Fruit fly (Drosophila melanogaster) whole organism, embryonic: ENCODE results near the gene CG1703.

Experiments
- B-H2 ChIP-seq: fragments of 200-800 bp; sonication (Bioruptor generic); optimal IDR thresholded peaks from 2 replicates; lab custom pipeline; 2018; ENCODE audit warnings: missing biosample characterization, mild to moderate bottlenecking, missing genetic modification characterization
- Bteb2 ChIP-seq: fragments of 200-800 bp; sonication (Bioruptor generic); optimal IDR thresholded peaks from 2 replicates; lab custom pipeline; 2016; ENCODE audit warnings: missing biosample characterization, missing genetic modification characterization
- CG10654 ChIP-seq: fragments of 200-800 bp; sonication (Bioruptor generic); optimal IDR thresholded peaks from 2 replicates; lab custom pipeline; 2016; ENCODE audit warnings: missing biosample characterization, missing genetic modification characterization
- CG10959 ChIP-seq: fragments of 200-800 bp; sonication (Bioruptor generic); IDR thresholded peaks from 2 replicates; pipeline ENCODE4 v1.3.6; 2022; ENCODE audit warnings: missing biosample characterization, missing genetic modification characterization
- CG12104 ChIP-seq: fragments of 200-800 bp; sonication (Bioruptor generic); optimal IDR thresholded peaks from 3 replicates; lab custom pipeline; 2016; ENCODE audit warnings: missing biosample characterization, missing genetic modification characterization
- CG12155 ChIP-seq: fragments of 200-800 bp; sonication (Bioruptor generic); optimal IDR thresholded peaks from 3 replicates; lab custom pipeline; 2016; ENCODE audit warnings: missing biosample characterization, missing genetic modification characterization
- CG13287 ChIP-seq: fragments of 200-800 bp; sonication (Bioruptor generic); IDR thresholded peaks from 2 replicates; pipeline ENCODE4 v1.3.6; 2022; ENCODE audit warnings: missing biosample characterization, missing genetic modification characterization; ENCODE audit not compliant: partially characterized antibody
- CG14014 ChIP-seq: fragments of 200-800 bp; sonication (Bioruptor generic); IDR thresholded peaks from 2 replicates; pipeline ENCODE4 v1.3.6; 2022; ENCODE audit warnings: missing biosample characterization, missing genetic modification characterization
- CG15479 ChIP-seq: fragments of 200-800 bp; sonication (Bioruptor generic); optimal IDR thresholded peaks from 3 replicates; lab custom pipeline; 2019; ENCODE audit warnings: missing biosample characterization, mild to moderate bottlenecking, missing genetic modification characterization, moderate library complexity
- CG15696 ChIP-seq: fragments of 200-800 bp; sonication (Bioruptor generic); optimal IDR thresholded peaks from 2 replicates; lab custom pipeline; 2019; ENCODE audit warnings: missing biosample characterization, mild to moderate bottlenecking, missing genetic modification characterization, moderate library complexity
- CG16815 ChIP-seq: fragments of 200-800 bp; sonication (Bioruptor generic); optimal IDR thresholded peaks from 3 replicates; lab custom pipeline; 2017; ENCODE audit warnings: missing biosample characterization, mild to moderate bottlenecking, missing genetic modification characterization
- CG17385 ChIP-seq: fragments of 200-800 bp; sonication (Bioruptor generic); optimal IDR thresholded peaks from 3 replicates; lab custom pipeline; 2018; ENCODE audit warnings: missing biosample characterization, mild to moderate bottlenecking, missing genetic modification characterization
- CG17912 ChIP-seq: fragments of 200-800 bp; sonication (Bioruptor generic); optimal IDR thresholded peaks from 2 replicates; lab custom pipeline; 2018; ENCODE audit warnings: missing biosample characterization, mild to moderate bottlenecking, missing genetic modification characterization
- CG1792 ChIP-seq: fragments of 200-800 bp; sonication (Bioruptor generic); optimal IDR thresholded peaks from 2 replicates; lab custom pipeline; 2016; ENCODE audit warnings: missing biosample characterization, missing genetic modification characterization
- CG18262 ChIP-seq: fragments of 200-800 bp; optimal IDR thresholded peaks from 3 replicates; lab custom pipeline; 2019; ENCODE audit warnings: missing biosample characterization, mild to moderate bottlenecking, missing genetic modification characterization, moderate library complexity
- CG33213 ChIP-seq: fragments of 200-800 bp; sonication (Bioruptor generic); optimal IDR thresholded peaks from 3 replicates; lab custom pipeline; 2016; ENCODE audit warnings: missing biosample characterization, missing genetic modification characterization
- CG34224 ChIP-seq: fragments of 200-800 bp; sonication (Bioruptor generic); IDR thresholded peaks from 3 replicates; pipeline ENCODE4 v1.3.6; 2022; ENCODE audit warnings: missing biosample characterization, missing genetic modification characterization; ENCODE audit not compliant: partially characterized antibody
- CG4360 ChIP-seq: fragments of 200-800 bp; sonication (Bioruptor generic); IDR thresholded peaks from 2 replicates; pipeline ENCODE4 v1.3.6; 2022; ENCODE audit warnings: missing biosample characterization, missing genetic modification characterization
- CG6689 ChIP-seq: fragments of 200-800 bp; sonication (Bioruptor generic); IDR thresholded peaks from 2 replicates; pipeline ENCODE4 v1.3.6; 2022; ENCODE audit warnings: missing biosample characterization, missing genetic modification characterization
- Fer1 ChIP-seq: fragments of 200-800 bp; sonication (Bioruptor generic); optimal IDR thresholded peaks from 2 replicates; lab custom pipeline; 2017; ENCODE audit warnings: missing biosample characterization, mild to moderate bottlenecking, missing genetic modification characterization
- HLH54F ChIP-seq: fragments of 200-800 bp; sonication (Bioruptor generic); optimal IDR thresholded peaks from 3 replicates; lab custom pipeline; 2016; ENCODE audit warnings: missing biosample characterization, missing genetic modification characterization
- Hmx ChIP-seq: fragments of 200-800 bp; sonication (Bioruptor generic); optimal IDR thresholded peaks from 2 replicates; lab custom pipeline; 2016; ENCODE audit warnings: missing biosample characterization, missing genetic modification characterization
- Hsf ChIP-seq: fragments of 200-800 bp; sonication (Bioruptor generic); optimal IDR thresholded peaks from 3 replicates; lab custom pipeline; 2016; ENCODE audit warnings: missing biosample characterization, missing genetic modification characterization
- MESR4 ChIP-seq: fragments of 200-800 bp; sonication (Bioruptor generic); optimal IDR thresholded peaks from 2 replicates; lab custom pipeline; 2018; ENCODE audit warnings: missing biosample characterization, mild to moderate bottlenecking, missing genetic modification characterization, moderate library complexity
- Pdp1 ChIP-seq, 2 experiments: fragments of 200-800 bp; sonication (Bioruptor generic); optimal IDR thresholded peaks; 3 replicates each; lab custom pipeline; 2016; ENCODE audit warnings: missing biosample characterization in 2 of 2, missing genetic modification characterization in 2 of 2, mild to moderate bottlenecking in 1 of 2, moderate library complexity in 1 of 2
- Sox102F ChIP-seq: fragments of 200-800 bp; sonication (Bioruptor generic); optimal IDR thresholded peaks from 2 replicates; lab custom pipeline; 2018; ENCODE audit warnings: missing biosample characterization, mild to moderate bottlenecking, missing genetic modification characterization, moderate library complexity
- Ssrp ChIP-seq: fragments of 200-800 bp; sonication (Bioruptor generic); optimal IDR thresholded peaks from 2 replicates; lab custom pipeline; 2018; ENCODE audit warnings: missing biosample characterization, mild to moderate bottlenecking, missing genetic modification characterization, moderate library complexity
- ase ChIP-seq: fragments of 200-800 bp; sonication (Bioruptor generic); IDR thresholded peaks from 3 replicates; pipeline ENCODE4 v1.3.6; 2022; ENCODE audit warnings: missing biosample characterization, missing genetic modification characterization
- ato ChIP-seq: fragments of 200-800 bp; sonication (Bioruptor generic); IDR thresholded peaks from 2 replicates; pipeline ENCODE4 v1.3.6; 2022; ENCODE audit warnings: missing biosample characterization, missing genetic modification characterization; ENCODE audit not compliant: partially characterized antibody
- bbx ChIP-seq: fragments of 200-800 bp; sonication (Bioruptor generic); IDR thresholded peaks from 2 replicates; pipeline ENCODE4 v1.3.6; 2022; ENCODE audit warnings: missing biosample characterization, missing genetic modification characterization; ENCODE audit not compliant: partially characterized antibody
- bowl ChIP-seq: fragments of 200-800 bp; sonication (Bioruptor generic); IDR thresholded peaks from 2 replicates; pipeline ENCODE4 v1.3.6; 2022; ENCODE audit warnings: missing biosample characterization, missing genetic modification characterization
- cg ChIP-seq: fragments of 200-800 bp; sonication (Bioruptor generic); optimal IDR thresholded peaks from 3 replicates; lab custom pipeline; 2019; ENCODE audit warnings: missing biosample characterization, mild to moderate bottlenecking, missing genetic modification characterization, moderate library complexity
- chinmo ChIP-seq: fragments of 200-800 bp; sonication (Bioruptor generic); IDR thresholded peaks from 4 replicates; pipeline ENCODE4 v1.3.6; 2022; ENCODE audit warnings: missing biosample characterization, missing genetic modification characterization; ENCODE audit not compliant: partially characterized antibody
- disco-r ChIP-seq: fragments of 200-800 bp; sonication (Bioruptor generic); optimal IDR thresholded peaks from 2 replicates; lab custom pipeline; 2016; ENCODE audit warnings: missing biosample characterization, missing genetic modification characterization
- dmrt11E ChIP-seq: fragments of 200-800 bp; sonication (Bioruptor generic); optimal IDR thresholded peaks from 3 replicates; lab custom pipeline; 2018; ENCODE audit warnings: missing biosample characterization, mild to moderate bottlenecking, missing genetic modification characterization, moderate library complexity
- insv ChIP-seq, 2 experiments: fragments of 200-800 bp; sonication (Bioruptor generic); optimal IDR thresholded peaks; 3 replicates each; lab custom pipeline; 2016 to 2018; ENCODE audit warnings: missing biosample characterization in 2 of 2, missing genetic modification characterization in 2 of 2
- kay ChIP-seq: fragments of 200-800 bp; sonication (Bioruptor generic); optimal IDR thresholded peaks from 2 replicates; lab custom pipeline; 2016; ENCODE audit warnings: missing biosample characterization, missing genetic modification characterization
- mld ChIP-seq: fragments of 200-800 bp; sonication (Bioruptor generic); IDR thresholded peaks from 3 replicates; pipeline ENCODE4 v1.3.6; 2022; ENCODE audit warnings: missing biosample characterization, missing genetic modification characterization; ENCODE audit not compliant: partially characterized antibody
- onecut ChIP-seq: fragments of 200-800 bp; sonication (Bioruptor generic); IDR thresholded peaks from 2 replicates; pipeline ENCODE4 v1.3.6; 2022; ENCODE audit warnings: missing biosample characterization, missing genetic modification characterization
- phol ChIP-seq: fragments of 200-800 bp; sonication (Bioruptor generic); optimal IDR thresholded peaks from 3 replicates; lab custom pipeline; 2018; ENCODE audit warnings: missing biosample characterization, mild to moderate bottlenecking, missing genetic modification characterization, moderate library complexity
- pum ChIP-seq: fragments of 200-800 bp; sonication (Bioruptor generic); optimal IDR thresholded peaks from 2 replicates; lab custom pipeline; 2016; ENCODE audit warnings: missing biosample characterization, missing genetic modification characterization
- sug ChIP-seq: fragments of 200-800 bp; optimal IDR thresholded peaks from 2 replicates; lab custom pipeline; 2019; ENCODE audit warnings: missing biosample characterization, mild to moderate bottlenecking, missing genetic modification characterization, moderate library complexity
- tup ChIP-seq: fragments of 200-800 bp; sonication (Bioruptor generic); optimal IDR thresholded peaks from 2 replicates; lab custom pipeline; 2016; ENCODE audit warnings: missing biosample characterization, mild to moderate bottlenecking, missing genetic modification characterization, moderate library complexity
- vvl ChIP-seq: fragments of 200-800 bp; sonication (Bioruptor generic); IDR thresholded peaks from 2 replicates; pipeline ENCODE4 v1.3.6; 2022; ENCODE audit warnings: missing biosample characterization, missing genetic modification characterization
- zfh2 ChIP-seq: fragments of 200-800 bp; sonication (Bioruptor generic); optimal IDR thresholded peaks from 2 replicates; lab custom pipeline; 2016; ENCODE audit warnings: missing biosample characterization, missing genetic modification characterization

Gene CG1703

DNA sequence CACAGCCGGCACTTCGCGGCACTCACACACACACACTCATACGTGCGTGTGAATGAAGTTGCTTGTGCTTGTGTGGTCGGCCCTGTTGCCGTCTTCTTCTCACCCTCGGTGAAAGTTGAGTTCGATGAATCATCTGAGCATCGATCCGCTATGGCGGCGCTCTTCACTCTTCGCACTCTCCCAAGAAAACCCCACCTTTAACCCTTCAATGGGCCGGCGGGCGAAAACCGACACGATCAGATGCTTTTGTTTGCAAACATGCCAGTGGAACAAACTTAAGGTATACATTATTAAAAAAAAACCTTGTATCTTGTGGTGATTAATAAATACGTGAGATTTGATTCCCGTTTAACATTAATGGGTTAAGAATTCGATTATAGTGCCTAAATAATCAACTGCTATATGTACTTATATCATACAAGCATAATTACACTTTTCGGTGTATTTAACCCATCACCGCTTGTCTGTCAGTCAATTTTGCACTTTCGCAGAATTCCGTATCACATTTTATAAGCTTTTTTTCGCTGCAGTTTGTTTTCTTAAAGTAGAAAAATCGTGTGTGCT, 10.8 kb upstream of the CG1703 start (continued):
- TF ChIP-seq Sox102F (GFP tag; lab: Kevin White, UChicago) (no peak), Hmx (GFP tag; lab: Kevin White, UChicago) (no peak), CG1792 (no peak), cg (GFP tag; lab: Kevin White, UChicago) (peak; percentile 81), Pdp1 (GFP tag; optimal IDR thresholded peaks at IDR 0.05; lab: Kevin White, UChicago) (no peak), CG33213 (GFP tag; lab: Kevin White, UChicago) (no peak), CG17912 (GFP tag; lab: Kevin White, UChicago) (no peak), CG12104 (no peak), CG18262 (tag; lab: Kevin White, UChicago) (peak; percentile 13), vvl (0 out of 2 replicates have a peak, but pooled peaks have one; percentile 32), bbx (0 out of 2 replicates have a peak, but pooled peaks have one; percentile 38), disco-r (no peak), pum (no peak), CG15696 (tag; lab: Kevin White, UChicago) (no peak), CG13287 (GFP tag; lab: Robert Waterston, UW) (no peak), tup (GFP tag; lab: Kevin White, UChicago) (no peak), CG6689 (GFP tag; lab: Robert Waterston, UW) (0 out of 2 replicates have a peak, but pooled peaks have one; percentile 17), zfh2 (GFP tag; lab: Kevin White, UChicago) (peak; percentile 15), CG12155 (peak; percentile 1), bowl (GFP tag; lab: Robert Waterston, UW) (no peak), HLH54F (GFP tag; lab: Kevin White, UChicago) (peak; percentile 29), insv (GFP tag; optimal IDR thresholded peaks at IDR 0.05; lab: Kevin White, UChicago) (no peak), CG14014 (GFP tag; lab: Robert Waterston, UW) (no peak), CG10959 (peak; percentile 64), onecut (GFP tag; lab: Robert Waterston, UW) (peak; percentile 60)

dm6 chrX:11601408-11601807, 10.3 kb upstream of the CG1703 start:
- 0 out of 4 replicates have a peak, but pooled peaks have one; percentile 23 for TF ChIP-seq chinmo (GFP tag; lab: Robert Waterston, UW)
- peak; percentile 70 for TF ChIP-seq CG4360
- TF ChIP-seq Ssrp (tag; lab: Kevin White, UChicago) = no peak
- peak; percentile 78 for TF ChIP-seq CG17385
- no peak for TF ChIP-seq Fer1 (GFP tag; lab: Kevin White, UChicago)
- 0 out of 3 replicates have a peak, but pooled peaks have one; percentile 13 for TF ChIP-seq CG34224 (GFP tag; lab: Robert Waterston, UW)
- TF ChIP-seq sug = peak; percentile 40

DNA sequence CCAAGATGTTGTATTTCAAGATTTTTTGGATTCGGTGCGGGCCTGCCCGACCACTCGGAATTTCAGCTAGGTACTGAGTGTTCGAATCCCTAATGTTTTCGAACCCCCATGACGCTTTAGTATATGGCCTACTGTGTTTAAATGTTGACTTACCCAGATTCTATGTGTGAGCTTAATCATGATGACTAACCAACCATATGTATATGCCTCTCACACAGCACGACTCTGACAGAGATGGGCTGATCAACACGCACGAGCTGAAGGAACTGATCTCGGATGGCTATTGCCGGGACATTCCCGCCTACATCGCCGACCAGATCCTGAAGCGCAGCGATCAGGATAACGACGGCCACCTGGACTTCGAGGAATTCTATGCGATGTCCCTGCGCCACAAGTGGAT, 7.6 kb upstream of the CG1703 start, which contains the start of gene CG2533:
Gene CG2533, minus strand, starts transcription at position 101 of the 400 bp plus-strand sequence.
- TF ChIP-seq CG16815 (GFP tag; lab: Kevin White, UChicago) = no peak
- no peak for TF ChIP-seq ato (GFP tag; lab: Robert Waterston, UW)
- no peak for TF ChIP-seq Hsf
- TF ChIP-seq ase (GFP tag; lab: Robert Waterston, UW) = no peak
- TF ChIP-seq kay (GFP tag; lab: Kevin White, UChicago) = no peak
- no peak for TF ChIP-seq CG10959
- no peak for TF ChIP-seq B-H2 (GFP tag; lab: Kevin White, UChicago)
- no peak for TF ChIP-seq MESR4
- TF ChIP-seq phol (tag; lab: Kevin White, UChicago) = no peak
- no peak for TF ChIP-seq CG10654
- no peak for TF ChIP-seq CG15479 (GFP tag; lab: Kevin White, UChicago)
- TF ChIP-seq mld (GFP tag; lab: Robert Waterston, UW) = no peak
- no peak for TF ChIP-seq dmrt11E (tag; lab: Kevin White, UChicago)
- no peak for TF ChIP-seq Bteb2 (GFP tag; lab: Kevin White, UChicago)
